Fruit fly (Drosophila melanogaster) whole organism, prepupa: Measurements from ENCODE around the gene CG4374.

ENCODE experiments used
- Blimp-1 ChIP-seq: fragments of 200-800 bp; sonication (Bioruptor generic); optimal IDR thresholded peaks from 3 replicates; lab custom pipeline; 2017; ENCODE audit warnings: missing biosample characterization, missing genetic modification characterization, mild to moderate bottlenecking, moderate library complexity, missing genetic modification reagents
- CG10669 ChIP-seq: fragments of 200-800 bp; sonication (Bioruptor generic); optimal IDR thresholded peaks from 3 replicates; lab custom pipeline; 2018; ENCODE audit warnings: missing biosample characterization, mild to moderate bottlenecking, missing genetic modification characterization, moderate library complexity
- CG11294 ChIP-seq: fragments of 200-800 bp; sonication (Bioruptor generic); IDR thresholded peaks from 2 replicates; pipeline ENCODE4 v1.3.6; 2022; ENCODE audit warnings: missing biosample characterization, missing genetic modification characterization
- CG11762 ChIP-seq: fragments of 200-800 bp; sonication (Bioruptor generic); optimal IDR thresholded peaks from 3 replicates; lab custom pipeline; 2016; ENCODE audit warnings: missing biosample characterization, missing genetic modification characterization; ENCODE audit not compliant: insufficient read depth
- CG11902 ChIP-seq: fragments of 200-800 bp; sonication (Bioruptor generic); optimal IDR thresholded peaks from 3 replicates; lab custom pipeline; 2016; ENCODE audit warnings: missing biosample characterization, missing genetic modification characterization
- CG15336 ChIP-seq: fragments of 200-800 bp; sonication (Bioruptor generic); IDR thresholded peaks from 2 replicates; pipeline ENCODE4 v1.3.6; 2022; ENCODE audit warnings: missing biosample characterization, missing genetic modification characterization
- CG1621 ChIP-seq: fragments of 200-800 bp; sonication (Bioruptor generic); optimal IDR thresholded peaks from 3 replicates; lab custom pipeline; 2018; ENCODE audit warnings: missing biosample characterization, mild to moderate bottlenecking, missing genetic modification characterization
- CG16779 ChIP-seq: fragments of 200-800 bp; sonication (Bioruptor generic); optimal IDR thresholded peaks from 3 replicates; lab custom pipeline; 2017; ENCODE audit warnings: missing biosample characterization, mild to moderate bottlenecking, missing genetic modification characterization
- CG3032 ChIP-seq: fragments of 200-800 bp; optimal IDR thresholded peaks from 2 replicates; lab custom pipeline; 2019; ENCODE audit warnings: missing biosample characterization, mild to moderate bottlenecking, missing genetic modification characterization, moderate library complexity
- CG32006 ChIP-seq: fragments of 200-800 bp; sonication (Bioruptor generic); optimal IDR thresholded peaks from 3 replicates; lab custom pipeline; 2017; ENCODE audit warnings: missing biosample characterization, mild to moderate bottlenecking, missing genetic modification characterization
- CG34406 ChIP-seq: fragments of 200-800 bp; sonication (Bioruptor generic); optimal IDR thresholded peaks from 3 replicates; lab custom pipeline; 2016; ENCODE audit warnings: missing biosample characterization, missing genetic modification characterization
- CG3919 ChIP-seq: fragments of 200-800 bp; sonication (Bioruptor generic); optimal IDR thresholded peaks from 3 replicates; lab custom pipeline; 2016; ENCODE audit warnings: missing biosample characterization, missing genetic modification characterization
- CG4318 ChIP-seq: fragments of 200-800 bp; sonication (Bioruptor generic); optimal IDR thresholded peaks from 3 replicates; lab custom pipeline; 2017; ENCODE audit warnings: missing biosample characterization, mild to moderate bottlenecking, missing genetic modification characterization
- CG6163 ChIP-seq: fragments of 200-800 bp; sonication (Bioruptor generic); IDR thresholded peaks from 3 replicates; pipeline ENCODE4 v1.3.6; 2022; ENCODE audit warnings: missing biosample characterization, missing genetic modification characterization
- CG6276 ChIP-seq: fragments of 200-800 bp; sonication (Bioruptor generic); optimal IDR thresholded peaks from 2 replicates; lab custom pipeline; 2017; ENCODE audit warnings: missing biosample characterization, mild to moderate bottlenecking, missing genetic modification characterization
- CG6792 ChIP-seq: fragments of 200-800 bp; sonication (Bioruptor generic); optimal IDR thresholded peaks from 3 replicates; lab custom pipeline; 2016; ENCODE audit warnings: missing biosample characterization, missing genetic modification characterization
- CG6808 ChIP-seq: fragments of 200-800 bp; sonication (Bioruptor generic); optimal IDR thresholded peaks from 3 replicates; lab custom pipeline; 2017; ENCODE audit warnings: missing biosample characterization, missing genetic modification characterization, mild to moderate bottlenecking, moderate library complexity, missing genetic modification reagents
- CG6854 ChIP-seq: fragments of 200-800 bp; sonication (Bioruptor generic); optimal IDR thresholded peaks from 2 replicates; lab custom pipeline; 2017; ENCODE audit warnings: missing biosample characterization, mild to moderate bottlenecking, missing genetic modification characterization
- CG7368 ChIP-seq: fragments of 200-800 bp; sonication (Bioruptor generic); optimal IDR thresholded peaks from 3 replicates; lab custom pipeline; 2016; ENCODE audit warnings: missing biosample characterization, missing genetic modification characterization
- CG8119 ChIP-seq: fragments of 200-800 bp; sonication (Bioruptor generic); IDR thresholded peaks from 3 replicates; pipeline ENCODE4 v1.3.6; 2022; ENCODE audit warnings: missing biosample characterization, missing genetic modification characterization
- CG8632 ChIP-seq: fragments of 200-800 bp; sonication (Bioruptor generic); optimal IDR thresholded peaks from 3 replicates; lab custom pipeline; 2016; ENCODE audit warnings: missing biosample characterization, missing genetic modification characterization
- CG9139 ChIP-seq: fragments of 200-800 bp; sonication (Bioruptor generic); optimal IDR thresholded peaks from 3 replicates; lab custom pipeline; 2017; ENCODE audit warnings: missing biosample characterization, mild to moderate bottlenecking, missing genetic modification characterization
- Eip78C ChIP-seq: fragments of 200-800 bp; sonication (Bioruptor generic); peaks from one replicate; lab custom pipeline; 2016; ENCODE audit warnings: missing biosample characterization, missing genetic modification characterization
- Eip93F ChIP-seq: fragments of 200-800 bp; sonication (Bioruptor generic); optimal IDR thresholded peaks from 2 replicates; lab custom pipeline; 2016; ENCODE audit warnings: missing biosample characterization, mild to moderate bottlenecking, missing genetic modification characterization
- Ets21C ChIP-seq: fragments of 200-800 bp; sonication (Bioruptor generic); optimal IDR thresholded peaks from 3 replicates; lab custom pipeline; 2016; ENCODE audit warnings: missing biosample characterization, missing genetic modification characterization
- Hr38 ChIP-seq: sonication (Bioruptor generic); optimal IDR thresholded peaks from 2 replicates; lab custom pipeline; 2016; ENCODE audit warnings: missing biosample characterization, missing genetic modification characterization
- Hr39 ChIP-seq: fragments of 200-800 bp; sonication (Bioruptor generic); optimal IDR thresholded peaks from 2 replicates; lab custom pipeline; 2016; ENCODE audit warnings: missing biosample characterization, missing genetic modification characterization
- Hr4 ChIP-seq: fragments of 200-800 bp; sonication (Bioruptor generic); optimal IDR thresholded peaks from 3 replicates; lab custom pipeline; 2016; ENCODE audit warnings: missing biosample characterization, missing genetic modification characterization
- Met ChIP-seq: fragments of 200-800 bp; sonication (Bioruptor generic); optimal IDR thresholded peaks from 3 replicates; lab custom pipeline; 2016; ENCODE audit warnings: missing biosample characterization, missing genetic modification characterization
- Smox ChIP-seq: fragments of 200-800 bp; sonication (Bioruptor generic); optimal IDR thresholded peaks from 3 replicates; lab custom pipeline; 2016; ENCODE audit warnings: missing biosample characterization, missing genetic modification characterization
- Sox102F ChIP-seq: fragments of 200-800 bp; sonication (Bioruptor generic); optimal IDR thresholded peaks from 2 replicates; lab custom pipeline; 2016; ENCODE audit warnings: missing biosample characterization, mild to moderate bottlenecking, missing genetic modification characterization
- Sox14 ChIP-seq: fragments of 200-800 bp; sonication (Bioruptor generic); optimal IDR thresholded peaks from 3 replicates; lab custom pipeline; 2016; ENCODE audit warnings: missing biosample characterization, missing genetic modification characterization
- Sox15 ChIP-seq: fragments of 200-800 bp; sonication (Bioruptor generic); optimal IDR thresholded peaks from 3 replicates; lab custom pipeline; 2016; ENCODE audit warnings: missing biosample characterization, missing genetic modification characterization
- achi ChIP-seq: fragments of 200-800 bp; sonication (Bioruptor generic); optimal IDR thresholded peaks from 3 replicates; lab custom pipeline; 2016; ENCODE audit warnings: missing biosample characterization, missing genetic modification characterization
- cyc ChIP-seq: fragments of 200-800 bp; sonication (Bioruptor generic); optimal IDR thresholded peaks from 3 replicates; lab custom pipeline; 2016; ENCODE audit warnings: missing biosample characterization, missing genetic modification characterization
- dac ChIP-seq: fragments of 200-800 bp; sonication (Bioruptor generic); optimal IDR thresholded peaks from 2 replicates; lab custom pipeline; 2017; ENCODE audit warnings: missing biosample characterization, mild to moderate bottlenecking, missing genetic modification characterization
- eg ChIP-seq: fragments of 200-800 bp; sonication (Bioruptor generic); IDR thresholded peaks from 3 replicates; pipeline ENCODE4 v1.3.6; 2022; ENCODE audit warnings: missing biosample characterization, missing genetic modification characterization
- esn ChIP-seq: fragments of 200-800 bp; sonication (Bioruptor generic); optimal IDR thresholded peaks from 2 replicates; lab custom pipeline; 2016; ENCODE audit warnings: missing biosample characterization, mild to moderate bottlenecking, missing genetic modification characterization, moderate library complexity
- fd59A ChIP-seq: fragments of 200-800 bp; sonication (Bioruptor generic); optimal IDR thresholded peaks from 2 replicates; lab custom pipeline; 2017; ENCODE audit warnings: missing biosample characterization, mild to moderate bottlenecking, missing genetic modification characterization, missing genetic modification reagents
- fd85E ChIP-seq: fragments of 200-800 bp; sonication (Bioruptor generic); optimal IDR thresholded peaks from 3 replicates; lab custom pipeline; 2016; ENCODE audit warnings: missing biosample characterization, missing genetic modification characterization
- fkh ChIP-seq: fragments of 200-800 bp; sonication (Bioruptor generic); optimal IDR thresholded peaks from 3 replicates; lab custom pipeline; 2017; ENCODE audit warnings: missing biosample characterization, mild to moderate bottlenecking, missing genetic modification characterization, moderate library complexity
- net ChIP-seq: fragments of 200-800 bp; sonication (Bioruptor generic); optimal IDR thresholded peaks from 3 replicates; lab custom pipeline; 2016; ENCODE audit warnings: missing biosample characterization, missing genetic modification characterization
- ss ChIP-seq, 2 experiments: fragments of 200-800 bp; sonication (Bioruptor generic); optimal IDR thresholded peaks; 2 replicates in 1 of 2; 3 replicates in 1 of 2; lab custom pipeline; 2017 to 2018; ENCODE audit warnings: mild to moderate bottlenecking in 2 of 2, missing biosample characterization in 2 of 2, missing genetic modification characterization in 2 of 2, moderate library complexity in 1 of 2
- svp ChIP-seq: fragments of 200-800 bp; sonication (Bioruptor generic); peaks from one replicate; lab custom pipeline; 2016; ENCODE audit warnings: missing biosample characterization, missing genetic modification characterization
- topi ChIP-seq: fragments of 200-800 bp; sonication (Bioruptor generic); optimal IDR thresholded peaks from 3 replicates; lab custom pipeline; 2016; ENCODE audit warnings: missing biosample characterization, missing genetic modification characterization
- vri ChIP-seq: fragments of 200-800 bp; sonication (Bioruptor generic); optimal IDR thresholded peaks from 3 replicates; lab custom pipeline; 2016; ENCODE audit warnings: missing biosample characterization, mild to moderate bottlenecking, missing genetic modification characterization

Gene CG4374

dm6 chr3R:23390769-23391309 is 81.2 kb downstream of the CG4374 start:
- no peak for TF ChIP-seq CG11762 (GFP tag; lab: Kevin White, UChicago)
- TF ChIP-seq CG6792: no peak
- no peak for TF ChIP-seq CG8632
- TF ChIP-seq CG9139 (GFP tag; lab: Kevin White, UChicago): no peak
- no peak for TF ChIP-seq Eip93F
- peak; percentile 67 for TF ChIP-seq Hr4 (GFP tag; lab: Kevin White, UChicago)
- peak; percentile 36; the same call in 1 of the 3 replicates for TF ChIP-seq eg (GFP tag; lab: Robert Waterston, UW)
- TF ChIP-seq CG15336 (GFP tag; lab: Robert Waterston, UW): peak; percentile 69
- TF ChIP-seq Sox102F: no peak
- no peak for TF ChIP-seq CG6808 (GFP tag; lab: Kevin White, UChicago)
- TF ChIP-seq CG7368: no peak
- no peak for TF ChIP-seq CG3032 (tag; lab: Kevin White, UChicago)
- no peak for TF ChIP-seq CG16779 (tag; lab: Kevin White, UChicago)
- no peak for TF ChIP-seq CG34406 (GFP tag; lab: Kevin White, UChicago)
- TF ChIP-seq CG32006 (GFP tag; lab: Kevin White, UChicago): peak; percentile 75
- no peak for TF ChIP-seq CG11294
- no peak for TF ChIP-seq vri (GFP tag; lab: Kevin White, UChicago)
- TF ChIP-seq Eip78C (GFP tag; lab: Kevin White, UChicago): peak; percentile 53
- TF ChIP-seq Sox14 (GFP tag; lab: Kevin White, UChicago): no peak
- peak; percentile 43 for TF ChIP-seq CG4318 (GFP tag; lab: Kevin White, UChicago)
- TF ChIP-seq CG6276: peak; percentile 49
- no peak for TF ChIP-seq CG3919 (GFP tag; lab: Kevin White, UChicago)
- no peak for TF ChIP-seq ss (GFP tag; optimal IDR thresholded peaks at IDR 0.05; lab: Kevin White, UChicago)
- TF ChIP-seq CG10669 (GFP tag; lab: Kevin White, UChicago): no peak
- TF ChIP-seq esn (GFP tag; lab: Kevin White, UChicago): no peak
- TF ChIP-seq CG8119 (GFP tag; lab: Robert Waterston, UW): peak; percentile 61; the same call in 1 of the 3 replicates
- TF ChIP-seq fd85E (GFP tag; lab: Kevin White, UChicago): no peak
- no peak for TF ChIP-seq Ets21C
- no peak for TF ChIP-seq CG11902 (GFP tag; lab: Kevin White, UChicago)
- TF ChIP-seq dac (GFP tag; lab: Kevin White, UChicago): peak; percentile 32
- no peak for TF ChIP-seq fkh

- TF ChIP-seq CG9139 (GFP tag; lab: Kevin White, UChicago) (no peak), CG3032 (tag; lab: Kevin White, UChicago) (no peak), svp (GFP tag; lab: Kevin White, UChicago) (no peak), CG11902 (GFP tag; lab: Kevin White, UChicago) (no peak), CG8632 (no peak), fd59A (GFP tag; lab: Kevin White, UChicago) (no peak), CG15336 (GFP tag; lab: Robert Waterston, UW) (no peak), CG6163 (GFP tag; lab: Robert Waterston, UW) (no peak), Eip93F (no peak), ss (GFP tag; optimal IDR thresholded peaks at IDR 0.05; lab: Kevin White, UChicago) (no peak), Met (GFP tag; lab: Kevin White, UChicago) (no peak), CG1621 (tag; lab: Kevin White, UChicago) (no peak), cyc (GFP tag; lab: Kevin White, UChicago) (no peak), CG34406 (GFP tag; lab: Kevin White, UChicago) (no peak), Sox102F (no peak)
Measured at dm6 chr3R:23388798-23389197, 83.3 kb downstream of the CG4374 start, which contains the start of gene CG31515. Gene CG31515, minus strand, starts transcription at chr3R:23388898.

DNA sequence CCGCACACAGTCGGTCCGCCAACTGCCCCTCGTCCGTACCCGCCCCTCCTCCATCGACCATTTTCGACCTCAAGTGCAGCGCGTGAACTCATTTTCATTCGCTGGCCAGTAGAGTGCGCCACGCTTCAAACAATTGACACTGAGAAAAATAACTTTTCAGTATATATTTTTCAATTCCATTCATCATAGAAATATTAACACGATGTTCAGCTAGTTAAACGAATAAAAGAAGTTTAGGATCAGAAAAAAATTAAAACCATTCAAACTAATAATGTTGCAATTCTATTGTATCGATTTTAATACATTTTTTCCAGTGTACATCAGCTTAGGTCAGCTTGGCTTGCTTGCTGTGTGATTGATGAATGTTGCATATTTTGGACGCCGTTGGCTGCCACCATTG is 85.2 kb downstream of the CG4374 start:
- peak; percentile 77 for TF ChIP-seq Hr4 (GFP tag; lab: Kevin White, UChicago)
- TF ChIP-seq dac (GFP tag; lab: Kevin White, UChicago): no peak
- peak; percentile 3 for TF ChIP-seq CG3032 (tag; lab: Kevin White, UChicago)
- no peak for TF ChIP-seq CG34406 (GFP tag; lab: Kevin White, UChicago)
- no peak for TF ChIP-seq Sox15 (GFP tag; lab: Kevin White, UChicago)
- TF ChIP-seq Sox14 (GFP tag; lab: Kevin White, UChicago): peak; percentile 8
- TF ChIP-seq Blimp-1: no peak
- peak; percentile 29 for TF ChIP-seq topi
- peak; percentile 71; the same call in 2 of the 3 replicates for TF ChIP-seq CG6163 (GFP tag; lab: Robert Waterston, UW)
- no peak for TF ChIP-seq Ets21C
- TF ChIP-seq CG16779 (tag; lab: Kevin White, UChicago): no peak
- TF ChIP-seq net (GFP tag; lab: Kevin White, UChicago): peak; percentile 39
- TF ChIP-seq ss (GFP tag; optimal IDR thresholded peaks at IDR 0.05; lab: Kevin White, UChicago): no peak
- no peak for TF ChIP-seq CG6854 (GFP tag; lab: Kevin White, UChicago)
- peak; percentile 15 for TF ChIP-seq Smox (GFP tag; lab: Kevin White, UChicago)
- no peak for TF ChIP-seq fkh
- no peak for TF ChIP-seq Hr38 (GFP tag; lab: Kevin White, UChicago)
- TF ChIP-seq Hr39: peak; percentile 14
- peak; percentile 35 for TF ChIP-seq achi (GFP tag; lab: Kevin White, UChicago)
- no peak for TF ChIP-seq Eip93F
